Fruit fly (Drosophila melanogaster): ENCODE results near the gene CG14323.

The CG14323 gene

DNA sequence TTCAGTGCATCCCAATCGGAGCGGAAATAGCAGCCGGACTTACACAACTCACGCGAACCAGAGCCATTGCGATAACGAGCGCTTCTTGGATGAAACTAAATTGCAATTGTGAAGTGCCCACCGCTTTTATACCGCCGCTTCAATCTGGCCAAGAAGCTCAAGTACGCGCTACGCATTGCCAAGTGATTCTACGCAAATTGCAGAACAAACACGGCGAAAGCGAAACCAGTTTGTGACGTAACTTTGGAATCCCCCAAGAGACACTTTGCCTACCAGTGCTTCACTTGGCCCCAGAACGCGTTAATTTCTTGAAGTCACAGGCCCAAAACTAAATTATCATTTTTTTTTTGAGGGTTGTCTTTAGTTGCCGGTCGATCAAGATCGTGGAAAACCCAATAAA lies 10.5 kb downstream of the CG14323 start, which contains the start of gene Edg91:
Edg91 (minus strand) TSS at position 101 of the 400 bp plus-strand sequence.
- no peak for TF ChIP-seq Mio (GFP tag; optimal IDR thresholded peaks at IDR 0.05)
- no peak for TF ChIP-seq N (GFP tag; optimal IDR thresholded peaks at IDR 0.05)
- no peak for TF ChIP-seq lola (GFP tag; optimal IDR thresholded peaks at IDR 0.05)
- no peak for TF ChIP-seq tai (GFP tag; optimal IDR thresholded peaks at IDR 0.05)
- TF ChIP-seq usp (GFP tag; optimal IDR thresholded peaks at IDR 0.05), result no peak
- no peak for TF ChIP-seq psq (GFP tag; optimal IDR thresholded peaks at IDR 0.05)
- no peak for TF ChIP-seq ey (GFP tag; optimal IDR thresholded peaks at IDR 0.05)
- no peak for TF ChIP-seq GATAd (GFP tag; optimal IDR thresholded peaks at IDR 0.05)

DNA sequence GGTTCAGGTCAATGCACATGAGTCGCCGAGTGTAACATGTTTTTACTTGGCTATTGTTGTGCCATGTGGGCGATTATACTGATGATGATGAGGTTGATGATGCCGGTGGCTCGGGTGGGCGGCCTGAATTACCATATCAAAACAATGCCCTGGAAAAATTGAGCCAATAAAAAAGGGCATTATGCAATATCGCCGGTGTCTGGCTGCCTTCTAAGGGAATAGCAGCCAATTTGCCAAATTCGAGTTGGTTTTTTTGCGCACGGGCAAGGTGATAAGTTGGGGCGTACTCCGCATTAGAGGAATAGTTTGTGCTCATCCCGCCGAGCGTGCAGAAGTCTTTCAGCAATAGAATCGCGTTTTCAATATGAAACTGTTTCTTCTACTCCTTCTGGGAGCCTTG lies 12.9 kb downstream of the CG14323 start, which contains the start of gene CG14329:
CG14329 (plus strand) TSS at position 301 of the 400 bp plus-strand sequence.
- TF ChIP-seq dl (GFP tag; optimal IDR thresholded peaks at IDR 0.05; ENCODE audit: insufficient read depth in 1 of 2, partially characterized antibody in 2 of 2) (no peak), h (GFP tag; optimal IDR thresholded peaks at IDR 0.05) (no peak), Sp1 (GFP tag; optimal IDR thresholded peaks at IDR 0.05) (no peak), brk (GFP tag; optimal IDR thresholded peaks at IDR 0.05) (no peak), GATAd (GFP tag; optimal IDR thresholded peaks at IDR 0.05) (no peak), dsf (GFP tag; optimal IDR thresholded peaks at IDR 0.05; ENCODE audit: borderline replicate concordance) (no peak), sv (GFP tag; optimal IDR thresholded peaks at IDR 0.05) (no peak), ey (GFP tag; optimal IDR thresholded peaks at IDR 0.05) (no peak), CG9705 (GFP tag; optimal IDR thresholded peaks at IDR 0.05) (no peak), Dfd (GFP tag; optimal IDR thresholded peaks at IDR 0.05) (no peak), psq (GFP tag; optimal IDR thresholded peaks at IDR 0.05) (no peak), Hr78 (GFP tag; optimal IDR thresholded peaks at IDR 0.05) (no peak), Vsx2 (GFP tag; optimal IDR thresholded peaks at IDR 0.05; ENCODE audit: partially characterized antibody) (no peak), woc (GFP tag; optimal IDR thresholded peaks at IDR 0.05) (no peak), rgr (GFP tag; optimal IDR thresholded peaks at IDR 0.05) (no peak), HLH106 (tag; optimal IDR thresholded peaks at IDR 0.05) (no peak), N (GFP tag; optimal IDR thresholded peaks at IDR 0.05) (no peak)

DNA sequence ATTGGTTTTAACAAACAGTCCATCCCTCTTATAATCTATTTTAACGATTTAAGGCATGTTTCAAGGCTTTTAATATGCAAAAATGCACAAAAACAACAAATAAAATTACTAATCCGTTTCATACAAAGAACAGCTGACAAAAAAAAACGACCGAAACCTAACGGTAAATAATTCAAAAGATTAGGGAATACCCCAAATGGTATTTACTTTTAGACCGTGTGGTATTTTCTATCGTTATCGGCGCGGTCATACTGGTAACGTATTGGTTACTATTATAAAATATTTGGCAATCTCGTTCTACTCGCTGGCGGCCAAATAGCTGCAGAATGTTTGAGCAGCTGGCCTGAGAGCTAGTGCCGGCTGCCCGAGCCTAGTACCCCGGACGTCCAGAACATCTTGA lies 16.0 kb downstream of the CG14323 start, which contains the start of gene sll:
sll (plus strand) TSS at position 235 of the 400 bp plus-strand sequence.
- TF ChIP-seq h (GFP tag; optimal IDR thresholded peaks at IDR 0.05) (no peak), Abd-B (GFP tag; optimal IDR thresholded peaks at IDR 0.05) (no peak), foxo (GFP tag; optimal IDR thresholded peaks at IDR 0.05) (no peak), HLH106 (tag; optimal IDR thresholded peaks at IDR 0.05) (no peak), CrebA (GFP tag; optimal IDR thresholded peaks at IDR 0.05; ENCODE audit: borderline replicate concordance) (no peak), Hnf4 (GFP tag; optimal IDR thresholded peaks at IDR 0.05) (no peak), jim (GFP tag; optimal IDR thresholded peaks at IDR 0.05) (no peak), lola (GFP tag; optimal IDR thresholded peaks at IDR 0.05) (no peak), usp (GFP tag; optimal IDR thresholded peaks at IDR 0.05) (no peak), Hr83 (GFP tag; optimal IDR thresholded peaks at IDR 0.05; ENCODE audit: poor library complexity, severe bottlenecking) (no peak), sage (GFP tag; optimal IDR thresholded peaks at IDR 0.05) (no peak), fru (GFP tag; optimal IDR thresholded peaks at IDR 0.05) (no peak), Myc (optimal IDR thresholded peaks at IDR 0.05) (no peak), OdsH (GFP tag; optimal IDR thresholded peaks at IDR 0.05) (no peak), Dif (GFP tag; optimal IDR thresholded peaks at IDR 0.05; ENCODE audit: partially characterized antibody) (no peak), Mio (GFP tag; optimal IDR thresholded peaks at IDR 0.05) (no peak), woc (GFP tag; optimal IDR thresholded peaks at IDR 0.05) (no peak), dsf (GFP tag; optimal IDR thresholded peaks at IDR 0.05; ENCODE audit: borderline replicate concordance) (no peak)

DNA sequence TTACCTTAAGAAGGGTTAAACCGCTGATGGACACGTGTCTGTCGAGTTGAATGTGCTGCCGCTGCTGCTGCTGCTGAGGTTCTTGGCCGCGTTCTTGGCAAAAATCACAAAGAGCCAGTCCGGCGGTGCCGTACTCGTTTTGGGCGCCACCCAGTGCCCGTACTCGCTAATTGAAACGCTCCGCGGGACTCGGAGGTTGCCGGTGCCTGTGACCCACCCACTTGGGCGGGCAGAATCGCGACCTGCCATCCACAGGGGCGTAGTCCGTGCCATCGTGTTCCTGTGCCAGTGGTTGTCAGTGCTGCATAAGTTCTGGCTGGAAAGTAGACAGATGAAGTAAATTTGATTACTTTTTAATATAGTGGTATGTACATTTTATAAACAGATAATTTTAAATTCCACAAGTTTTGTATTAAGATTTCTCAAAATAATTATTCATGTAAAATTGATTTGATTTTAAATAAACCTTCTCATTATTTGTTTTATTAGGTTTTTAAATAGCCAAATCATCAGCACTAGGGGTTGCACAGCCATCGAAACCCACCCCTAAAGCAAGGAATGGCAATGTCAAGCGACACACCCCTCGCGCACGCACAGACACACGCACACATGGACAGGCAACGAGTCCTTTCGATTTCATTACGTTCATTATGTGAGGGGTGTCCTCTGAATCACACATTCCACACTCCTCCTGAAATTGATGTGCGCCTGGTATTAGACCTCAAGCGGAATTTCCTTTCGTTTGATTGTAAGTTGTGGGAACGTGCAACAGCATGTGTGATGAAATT lies 16.8 kb downstream of the CG14323 start:
- peak; percentile 51 for TF ChIP-seq Vsx2 (GFP tag; optimal IDR thresholded peaks at IDR 0.05; ENCODE audit: partially characterized antibody)
- TF ChIP-seq pan (optimal IDR thresholded peaks at IDR 0.05), result no peak
- TF ChIP-seq Myc (optimal IDR thresholded peaks at IDR 0.05), result peak; percentile 67
- TF ChIP-seq GATAd (GFP tag; optimal IDR thresholded peaks at IDR 0.05), result no peak
- peak; percentile 1 for TF ChIP-seq HLH106 (tag; optimal IDR thresholded peaks at IDR 0.05)
- peak; percentile 46 for TF ChIP-seq woc (GFP tag; optimal IDR thresholded peaks at IDR 0.05)

Data from whole organism, wandering third instar larva.